Fruit fly (Drosophila melanogaster) whole organism, embryonic: ENCODE data around the gene zld.

Source experiments
- Bdp1 ChIP-seq: fragments of 200-800 bp; sonication (Bioruptor generic); optimal IDR thresholded peaks from 3 replicates; lab custom pipeline; 2016; ENCODE audit warnings: missing biosample characterization, missing genetic modification characterization
- Bgb ChIP-seq: fragments of 200-800 bp; sonication (Bioruptor generic); IDR thresholded peaks from 2 replicates; pipeline ENCODE4 v1.3.6; 2022; ENCODE audit warnings: missing biosample characterization, missing genetic modification characterization; ENCODE audit not compliant: partially characterized antibody
- CG11456 ChIP-seq: fragments of 200-800 bp; sonication (Bioruptor generic); IDR thresholded peaks from 3 replicates; pipeline ENCODE4 v1.3.6; 2022; ENCODE audit warnings: missing biosample characterization, missing genetic modification characterization
- CG12155 ChIP-seq: fragments of 200-800 bp; sonication (Bioruptor generic); optimal IDR thresholded peaks from 3 replicates; lab custom pipeline; 2016; ENCODE audit warnings: missing biosample characterization, missing genetic modification characterization
- CG13775 ChIP-seq: fragments of 200-800 bp; sonication (Bioruptor generic); optimal IDR thresholded peaks from 3 replicates; lab custom pipeline; 2017; ENCODE audit warnings: missing biosample characterization, mild to moderate bottlenecking, missing genetic modification characterization
- CG13894 ChIP-seq: fragments of 200-800 bp; sonication (Bioruptor generic); optimal IDR thresholded peaks from 3 replicates; lab custom pipeline; 2018; ENCODE audit warnings: missing biosample characterization, mild to moderate bottlenecking, missing genetic modification characterization, moderate library complexity
- CG16815 ChIP-seq: fragments of 200-800 bp; sonication (Bioruptor generic); optimal IDR thresholded peaks from 3 replicates; lab custom pipeline; 2017; ENCODE audit warnings: missing biosample characterization, mild to moderate bottlenecking, missing genetic modification characterization
- CG2712 ChIP-seq: fragments of 200-800 bp; optimal IDR thresholded peaks from 3 replicates; lab custom pipeline; 2019; ENCODE audit warnings: missing biosample characterization, mild to moderate bottlenecking, missing genetic modification characterization, moderate library complexity
- CG2875 ChIP-seq: fragments of 200-800 bp; sonication (Bioruptor generic); optimal IDR thresholded peaks from 2 replicates; lab custom pipeline; 2017; ENCODE audit warnings: missing biosample characterization, mild to moderate bottlenecking, missing genetic modification characterization, missing genetic modification reagents
- CG32767 ChIP-seq: fragments of 200-800 bp; sonication (Bioruptor generic); IDR thresholded peaks from 2 replicates; pipeline ENCODE4 v1.3.6; 2022; ENCODE audit warnings: missing biosample characterization, missing genetic modification characterization
- CG3838 ChIP-seq: fragments of 200-800 bp; sonication (Bioruptor generic); optimal IDR thresholded peaks from 3 replicates; lab custom pipeline; 2016; ENCODE audit warnings: missing biosample characterization, missing genetic modification characterization
- CG4328 ChIP-seq: fragments of 200-800 bp; sonication (Bioruptor generic); optimal IDR thresholded peaks from 3 replicates; lab custom pipeline; 2017; ENCODE audit warnings: missing biosample characterization, missing genetic modification reagents, missing genetic modification characterization
- CG4730 ChIP-seq: fragments of 200-800 bp; sonication (Bioruptor generic); IDR thresholded peaks from 2 replicates; pipeline ENCODE4 v1.3.6; 2022; ENCODE audit warnings: missing biosample characterization, missing genetic modification characterization
- CG4854 ChIP-seq: fragments of 200-800 bp; sonication (Bioruptor generic); optimal IDR thresholded peaks from 2 replicates; lab custom pipeline; 2016; ENCODE audit warnings: missing biosample characterization, missing genetic modification characterization, inconsistent platforms
- CG5245 ChIP-seq: fragments of 200-800 bp; sonication (Bioruptor generic); optimal IDR thresholded peaks from 3 replicates; lab custom pipeline; 2016; ENCODE audit warnings: missing biosample characterization, missing genetic modification characterization
- CG7963 ChIP-seq: fragments of 200-800 bp; sonication (Bioruptor generic); IDR thresholded peaks from 3 replicates; pipeline ENCODE4 v1.3.6; 2022; ENCODE audit warnings: missing biosample characterization, missing genetic modification characterization; ENCODE audit not compliant: partially characterized antibody
- CG8290 ChIP-seq, 3 experiments: fragments of 200-800 bp; sonication (Bioruptor generic); optimal IDR thresholded peaks; 2 replicates each; lab custom pipeline; 2016 to 2019; ENCODE audit warnings: missing biosample characterization in 3 of 3, missing genetic modification characterization in 3 of 3, mild to moderate bottlenecking in 2 of 3, moderate library complexity in 1 of 3
- CG9876 ChIP-seq: fragments of 200-800 bp; sonication (Bioruptor generic); optimal IDR thresholded peaks from 2 replicates; lab custom pipeline; 2016; ENCODE audit warnings: missing biosample characterization, missing genetic modification characterization
- CHES-1-like ChIP-seq: fragments of 200-800 bp; sonication (Bioruptor generic); optimal IDR thresholded peaks from 2 replicates; lab custom pipeline; 2016; ENCODE audit warnings: missing biosample characterization, missing genetic modification characterization
- Eip74EF ChIP-seq, 2 experiments: fragments of 200-800 bp in 1 of 2; fragments of >200 bp in 1 of 2; sonication (Bioruptor generic) in 1 of 2; optimal IDR thresholded peaks; 2 replicates each; lab custom pipeline; 2017 to 2019; ENCODE audit warnings: missing biosample characterization in 2 of 2, missing genetic modification characterization in 2 of 2, mild to moderate bottlenecking in 1 of 2, moderate library complexity in 1 of 2
- Ets97D ChIP-seq: fragments of 200-800 bp; sonication (Bioruptor generic); optimal IDR thresholded peaks from 3 replicates; lab custom pipeline; 2016; ENCODE audit warnings: missing biosample characterization, missing genetic modification characterization
- Hey ChIP-seq: fragments of 200-800 bp; sonication (Bioruptor generic); optimal IDR thresholded peaks from 3 replicates; lab custom pipeline; 2018; ENCODE audit warnings: missing biosample characterization, mild to moderate bottlenecking, missing genetic modification characterization
- Kr ChIP-seq: fragments of 200-800 bp; sonication (Bioruptor generic); optimal IDR thresholded peaks from 2 replicates; lab custom pipeline; 2017; ENCODE audit warnings: missing biosample characterization, mild to moderate bottlenecking, missing genetic modification characterization
- Rfx ChIP-seq: fragments of 200-800 bp; sonication (Bioruptor generic); IDR thresholded peaks from 2 replicates; pipeline ENCODE4 v1.3.6; 2022; ENCODE audit warnings: missing biosample characterization, missing genetic modification characterization
- Sin3A ChIP-seq: fragments of >200 bp; optimal IDR thresholded peaks from 2 replicates; lab custom pipeline; 2018
- Sox102F ChIP-seq: fragments of 200-800 bp; sonication (Bioruptor generic); optimal IDR thresholded peaks from 2 replicates; lab custom pipeline; 2018; ENCODE audit warnings: missing biosample characterization, mild to moderate bottlenecking, missing genetic modification characterization, moderate library complexity
- Vsx1 ChIP-seq: fragments of 200-800 bp; sonication (Bioruptor generic); optimal IDR thresholded peaks from 2 replicates; lab custom pipeline; 2017; ENCODE audit warnings: missing biosample characterization, mild to moderate bottlenecking, missing genetic modification characterization, missing genetic modification reagents
- abd-A ChIP-seq: fragments of 200-800 bp; sonication (Bioruptor generic); optimal IDR thresholded peaks from 3 replicates; lab custom pipeline; 2019; ENCODE audit warnings: missing biosample characterization, mild to moderate bottlenecking, missing genetic modification characterization, moderate library complexity
- cg ChIP-seq: fragments of 200-800 bp; sonication (Bioruptor generic); optimal IDR thresholded peaks from 3 replicates; lab custom pipeline; 2019; ENCODE audit warnings: missing biosample characterization, mild to moderate bottlenecking, missing genetic modification characterization, moderate library complexity
- chif ChIP-seq, 2 experiments: fragments of 200-800 bp; sonication (Bioruptor generic); optimal IDR thresholded peaks; 3 replicates each; lab custom pipeline; 2016; ENCODE audit warnings: missing biosample characterization in 2 of 2, missing genetic modification characterization in 2 of 2
- croc ChIP-seq: fragments of 200-800 bp; sonication (Bioruptor generic); conservative IDR thresholded peaks from 3 replicates; pipeline ENCODE4 v1.3.6; 2022; ENCODE audit warnings: missing biosample characterization, missing genetic modification characterization
- crol ChIP-seq: fragments of 200-800 bp; sonication (Bioruptor generic); IDR thresholded peaks from 2 replicates; pipeline ENCODE4 v1.3.6; 2022; ENCODE audit warnings: missing biosample characterization, missing genetic modification characterization
- dati ChIP-seq: fragments of 200-800 bp; sonication (Bioruptor generic); IDR thresholded peaks from 2 replicates; pipeline ENCODE4 v1.3.6; 2022; ENCODE audit warnings: missing biosample characterization, missing genetic modification characterization
- en ChIP-seq: fragments of 200-800 bp; sonication (Bioruptor generic); optimal IDR thresholded peaks from 2 replicates; lab custom pipeline; 2016; ENCODE audit warnings: missing biosample characterization, missing genetic modification characterization
- ewg ChIP-seq: fragments of 200-800 bp; sonication (Bioruptor generic); optimal IDR thresholded peaks from 3 replicates; lab custom pipeline; 2017; ENCODE audit warnings: mild to moderate bottlenecking, missing biosample characterization, missing genetic modification reagents, missing genetic modification characterization
- jing ChIP-seq: fragments of 200-800 bp; sonication (Bioruptor generic); optimal IDR thresholded peaks from 2 replicates; lab custom pipeline; 2018; ENCODE audit warnings: missing biosample characterization, mild to moderate bottlenecking, missing genetic modification characterization
- nom ChIP-seq: fragments of 200-800 bp; sonication (Bioruptor generic); optimal IDR thresholded peaks from 2 replicates; lab custom pipeline; 2017; ENCODE audit warnings: missing biosample characterization, missing genetic modification characterization, mild to moderate bottlenecking, moderate library complexity, missing genetic modification reagents
- pros ChIP-seq: fragments of 200-800 bp; sonication (Bioruptor generic); optimal IDR thresholded peaks from 3 replicates; lab custom pipeline; 2019; ENCODE audit warnings: missing biosample characterization, mild to moderate bottlenecking, missing genetic modification characterization, moderate library complexity
- sd ChIP-seq: fragments of 200-800 bp; sonication (Bioruptor generic); optimal IDR thresholded peaks from 3 replicates; lab custom pipeline; 2018; ENCODE audit warnings: missing biosample characterization, mild to moderate bottlenecking, missing genetic modification characterization, moderate library complexity
- so ChIP-seq: fragments of 200-800 bp; sonication (Bioruptor generic); IDR thresholded peaks from 3 replicates; pipeline ENCODE4 v1.3.6; 2022; ENCODE audit warnings: missing biosample characterization, missing genetic modification characterization
- stwl ChIP-seq: fragments of 200-800 bp; sonication (Bioruptor generic); optimal IDR thresholded peaks from 3 replicates; lab custom pipeline; 2018; ENCODE audit warnings: missing biosample characterization, mild to moderate bottlenecking, missing genetic modification characterization, moderate library complexity
- tin ChIP-seq: fragments of 200-800 bp; sonication (Bioruptor generic); optimal IDR thresholded peaks from 3 replicates; lab custom pipeline; 2016; ENCODE audit warnings: missing biosample characterization, missing genetic modification characterization
- twi ChIP-seq: fragments of 200-800 bp; optimal IDR thresholded peaks from 2 replicates; lab custom pipeline; 2019; ENCODE audit warnings: missing biosample characterization, mild to moderate bottlenecking, missing genetic modification characterization, moderate library complexity
- tx ChIP-seq: fragments of 200-800 bp; sonication (Bioruptor generic); optimal IDR thresholded peaks from 2 replicates; lab custom pipeline; 2016; ENCODE audit warnings: missing biosample characterization, missing genetic modification characterization

zld gene

DNA sequence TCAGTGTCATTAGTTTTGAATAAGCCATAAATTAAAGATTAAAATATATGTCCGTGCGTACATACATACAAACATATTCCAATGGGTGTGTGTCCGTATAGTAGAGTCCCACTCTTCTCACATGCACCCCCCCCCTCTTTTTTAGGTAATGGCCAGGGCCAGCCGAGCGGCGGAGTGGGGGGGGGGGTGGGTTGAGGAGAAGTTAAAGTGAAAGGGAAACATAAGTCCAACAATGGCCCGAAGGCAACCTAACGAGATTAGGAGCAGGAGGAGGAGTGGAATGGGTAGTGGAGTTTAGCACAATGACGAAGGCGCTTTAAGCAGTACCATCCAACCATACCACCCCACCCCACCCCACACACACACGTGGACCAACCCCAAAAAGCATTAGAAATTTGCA is 12.5 kb upstream of the zld start:
- TF ChIP-seq CG4730 = no peak
- TF ChIP-seq CG12155 (GFP tag; lab: Kevin White, UChicago) = no peak
- TF ChIP-seq CG13775 = no peak
- peak; percentile 59 for TF ChIP-seq abd-A (tag; lab: Kevin White, UChicago)
- TF ChIP-seq so (GFP tag; lab: Robert Waterston, UW) = no peak
- TF ChIP-seq Eip74EF (GFP tag; optimal IDR thresholded peaks at IDR 0.05; lab: Kevin White, UChicago) = no peak
- no peak for TF ChIP-seq CG9876 (GFP tag; lab: Kevin White, UChicago)
- no peak for TF ChIP-seq Bdp1
- TF ChIP-seq CG16815 (GFP tag; lab: Kevin White, UChicago) = no peak
- no peak for TF ChIP-seq Vsx1
- TF ChIP-seq Sox102F = no peak
- peak; percentile 3 for TF ChIP-seq cg (GFP tag; lab: Kevin White, UChicago)
- no peak for TF ChIP-seq tx (GFP tag; lab: Kevin White, UChicago)
- no peak for TF ChIP-seq stwl (tag; lab: Kevin White, UChicago)
- no peak for TF ChIP-seq jing (GFP tag; lab: Kevin White, UChicago)
- peak; percentile 57 for TF ChIP-seq crol (GFP tag; lab: Robert Waterston, UW)
- TF ChIP-seq Kr (GFP tag; lab: Kevin White, UChicago) = no peak
- peak; percentile 51 for TF ChIP-seq pros (GFP tag; lab: Kevin White, UChicago)
- TF ChIP-seq dati = no peak
- no peak for TF ChIP-seq en (GFP tag; lab: Kevin White, UChicago)
- TF ChIP-seq nom (GFP tag; lab: Kevin White, UChicago) = no peak
- TF ChIP-seq chif (GFP tag; optimal IDR thresholded peaks at IDR 0.05; lab: Kevin White, UChicago) = no peak
- no peak for TF ChIP-seq CG5245 (GFP tag; lab: Kevin White, UChicago)
- no peak for TF ChIP-seq CG4328 (GFP tag; lab: Kevin White, UChicago)
- TF ChIP-seq CG11456 = no peak
- TF ChIP-seq Sin3A = no peak
- no peak for TF ChIP-seq CHES-1-like (GFP tag; lab: Kevin White, UChicago)
- no peak for TF ChIP-seq CG2712 (tag; lab: Kevin White, UChicago)
- TF ChIP-seq, all 482 proteins: peak for 4

DNA sequence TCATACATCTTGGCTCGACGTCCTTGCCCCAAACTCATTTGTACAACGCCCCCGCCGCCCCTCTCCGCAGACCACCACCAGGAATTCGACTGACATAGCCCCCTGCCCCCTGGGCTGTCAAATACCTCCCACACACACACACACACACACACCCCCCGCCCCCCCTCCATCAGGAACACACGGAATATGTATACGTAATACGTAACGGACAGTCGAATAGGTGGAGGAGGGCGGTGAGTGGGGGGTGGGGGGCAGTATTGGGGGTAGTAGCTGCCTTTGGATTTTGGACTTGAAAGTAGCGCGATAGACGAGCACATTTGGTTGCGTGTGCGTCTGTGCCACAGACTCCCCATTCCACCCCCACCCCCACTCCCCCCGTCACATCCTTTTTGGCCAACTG is 9.2 kb upstream of the zld start:
- TF ChIP-seq Hey (tag; lab: Kevin White, UChicago) (peak; percentile 32), sd (peak; percentile 29), CG8290 (GFP tag; optimal IDR thresholded peaks at IDR 0.05; lab: Kevin White, UChicago) (no peak), CG8290 (tag; optimal IDR thresholded peaks at IDR 0.05; lab: Kevin White, UChicago) (peak in 1 of 2 experiments; percentile 16), CG4854 (no peak), tin (no peak), CG7963 (GFP tag; lab: Robert Waterston, UW) (no peak), twi (tag; lab: Kevin White, UChicago) (no peak), cg (GFP tag; lab: Kevin White, UChicago) (peak; percentile 26), pros (GFP tag; lab: Kevin White, UChicago) (no peak), Ets97D (GFP tag; lab: Kevin White, UChicago) (no peak), Rfx (GFP tag; lab: Robert Waterston, UW) (peak; percentile 32; the same call in 1 of the 2 replicates), CG13894 (peak; percentile 40), CG2875 (GFP tag; lab: Kevin White, UChicago) (no peak), Bgb (GFP tag; lab: Robert Waterston, UW) (0 out of 2 replicates have a peak, but pooled peaks have one; percentile 9), abd-A (tag; lab: Kevin White, UChicago) (peak; percentile 95), croc (no peak), ewg (no peak), CG3838 (GFP tag; lab: Kevin White, UChicago) (no peak), crol (GFP tag; lab: Robert Waterston, UW) (peak; percentile 93), CG32767 (GFP tag; lab: Robert Waterston, UW) (0 out of 2 replicates have a peak, but pooled peaks have one; percentile 34)
- TF ChIP-seq, all 482 proteins: peak for 10
